Fruit fly (Drosophila melanogaster) whole organism, embryonic: ENCODE data around the gene Arpc4.
A peak's percentile ranks its signal among the peaks of the same experiment; 100 is the strongest.

ENCODE experiments used
- Bdp1 ChIP-seq: fragments of 200-800 bp; sonication (Bioruptor generic); optimal IDR thresholded peaks from 3 replicates; lab custom pipeline; 2016; ENCODE audit warnings: missing biosample characterization, missing genetic modification characterization
- Blimp-1 ChIP-seq: fragments of 200-800 bp; sonication (Bioruptor generic); optimal IDR thresholded peaks from 3 replicates; lab custom pipeline; 2018; ENCODE audit warnings: missing biosample characterization, missing genetic modification characterization, mild to moderate bottlenecking, moderate library complexity, missing genetic modification reagents
- CG1024 ChIP-seq: fragments of 200-800 bp; sonication (Bioruptor generic); IDR thresholded peaks from 2 replicates; pipeline ENCODE4 v1.3.6; 2022; ENCODE audit warnings: missing biosample characterization, missing genetic modification characterization
- CG10543 ChIP-seq: fragments of 200-800 bp; sonication (Bioruptor generic); optimal IDR thresholded peaks from 3 replicates; lab custom pipeline; 2017; ENCODE audit warnings: missing biosample characterization, mild to moderate bottlenecking, missing genetic modification characterization, moderate library complexity
- CG11695 ChIP-seq: fragments of 200-800 bp; sonication (Bioruptor generic); IDR thresholded peaks from 3 replicates; pipeline ENCODE4 v1.3.6; 2022; ENCODE audit warnings: missing biosample characterization, missing genetic modification characterization
- CG12104 ChIP-seq: fragments of 200-800 bp; sonication (Bioruptor generic); optimal IDR thresholded peaks from 3 replicates; lab custom pipeline; 2016; ENCODE audit warnings: missing biosample characterization, missing genetic modification characterization
- CG15514 ChIP-seq: fragments of 200-800 bp; sonication (Bioruptor generic); optimal IDR thresholded peaks from 3 replicates; lab custom pipeline; 2017; ENCODE audit warnings: missing biosample characterization, missing genetic modification characterization, mild to moderate bottlenecking, moderate library complexity, missing genetic modification reagents
- CG15601 ChIP-seq: fragments of 200-800 bp; sonication (Bioruptor generic); optimal IDR thresholded peaks from 3 replicates; lab custom pipeline; 2019; ENCODE audit warnings: missing biosample characterization, mild to moderate bottlenecking, missing genetic modification characterization, moderate library complexity
- CG30020 ChIP-seq: fragments of 200-800 bp; optimal IDR thresholded peaks from 2 replicates; lab custom pipeline; 2019; ENCODE audit warnings: missing biosample characterization, mild to moderate bottlenecking, missing genetic modification characterization, moderate library complexity
- CG31224 ChIP-seq: fragments of 200-800 bp; sonication (Bioruptor generic); IDR thresholded peaks from 2 replicates; pipeline ENCODE4 v1.3.6; 2022; ENCODE audit warnings: missing biosample characterization, missing genetic modification characterization
- CG43689 ChIP-seq: fragments of 200-800 bp; sonication (Bioruptor generic); IDR thresholded peaks from 2 replicates; pipeline ENCODE4 v1.3.6; 2022; ENCODE audit warnings: missing biosample characterization, missing genetic modification characterization
- CG5953 ChIP-seq: fragments of 200-800 bp; sonication (Bioruptor generic); IDR thresholded peaks from 2 replicates; pipeline ENCODE4 v1.3.6; 2022; ENCODE audit warnings: missing biosample characterization, missing genetic modification characterization
- CG6791 ChIP-seq: fragments of 200-800 bp; sonication (Bioruptor generic); IDR thresholded peaks from 3 replicates; pipeline ENCODE4 v1.3.6; 2022; ENCODE audit warnings: missing biosample characterization, missing genetic modification characterization; ENCODE audit not compliant: partially characterized antibody
- CG6813 ChIP-seq: fragments of 200-800 bp; sonication (Bioruptor generic); optimal IDR thresholded peaks from 2 replicates; lab custom pipeline; 2017; ENCODE audit warnings: missing biosample characterization, missing genetic modification characterization, mild to moderate bottlenecking, moderate library complexity, missing genetic modification reagents
- CG7928 ChIP-seq: fragments of 200-800 bp; sonication (Bioruptor generic); optimal IDR thresholded peaks from 2 replicates; lab custom pipeline; 2017; ENCODE audit warnings: missing biosample characterization, mild to moderate bottlenecking, missing genetic modification characterization
- CG7987 ChIP-seq: fragments of 200-800 bp; sonication (Bioruptor generic); optimal IDR thresholded peaks from 2 replicates; lab custom pipeline; 2018; ENCODE audit warnings: missing biosample characterization, mild to moderate bottlenecking, missing genetic modification characterization, moderate library complexity
- CG8290 ChIP-seq, 3 experiments: fragments of 200-800 bp; sonication (Bioruptor generic); optimal IDR thresholded peaks; 2 replicates each; lab custom pipeline; 2016 to 2019; ENCODE audit warnings: missing biosample characterization in 3 of 3, missing genetic modification characterization in 3 of 3, mild to moderate bottlenecking in 2 of 3, moderate library complexity in 1 of 3
- CoRest ChIP-seq: fragments of 200-800 bp; sonication (Bioruptor generic); optimal IDR thresholded peaks from 3 replicates; lab custom pipeline; 2018; ENCODE audit warnings: missing biosample characterization, mild to moderate bottlenecking, missing genetic modification characterization, moderate library complexity
- Dbx ChIP-seq: fragments of 200-800 bp; sonication (Bioruptor generic); IDR thresholded peaks from 3 replicates; pipeline ENCODE4 v1.3.6; 2022; ENCODE audit warnings: missing biosample characterization, missing genetic modification characterization
- Dip3 ChIP-seq: fragments of 200-800 bp; sonication (Bioruptor generic); optimal IDR thresholded peaks from 3 replicates; lab custom pipeline; 2016; ENCODE audit warnings: missing biosample characterization, missing genetic modification characterization
- HLH4C ChIP-seq: fragments of 200-800 bp; sonication (Bioruptor generic); IDR thresholded peaks from 3 replicates; pipeline ENCODE4 v1.3.6; 2022; ENCODE audit warnings: missing biosample characterization, missing genetic modification characterization; ENCODE audit not compliant: partially characterized antibody
- HmgD ChIP-seq: fragments of 200-800 bp; sonication (Bioruptor generic); optimal IDR thresholded peaks from 3 replicates; lab custom pipeline; 2016; ENCODE audit warnings: missing biosample characterization, missing genetic modification characterization
- HmgZ ChIP-seq: fragments of 200-800 bp; sonication (Bioruptor generic); optimal IDR thresholded peaks from 2 replicates; lab custom pipeline; 2018; ENCODE audit warnings: missing biosample characterization, mild to moderate bottlenecking, missing genetic modification characterization
- Rfx ChIP-seq: fragments of 200-800 bp; sonication (Bioruptor generic); IDR thresholded peaks from 2 replicates; pipeline ENCODE4 v1.3.6; 2022; ENCODE audit warnings: missing biosample characterization, missing genetic modification characterization
- Stat92E ChIP-seq, 3 experiments: fragments of >200 bp in 2 of 3; fragments of 200-800 bp in 1 of 3; sonication (Bioruptor generic) in 1 of 3; optimal IDR thresholded peaks; 2 replicates each; lab custom pipeline; 2017 to 2019; ENCODE audit warnings: missing biosample characterization in 3 of 3, missing genetic modification characterization in 3 of 3, mild to moderate bottlenecking in 1 of 3, moderate library complexity in 1 of 3
- Xrp1 ChIP-seq: fragments of 200-800 bp; sonication (Bioruptor generic); IDR thresholded peaks from 2 replicates; pipeline ENCODE4 v1.3.6; 2022; ENCODE audit warnings: missing biosample characterization, missing genetic modification characterization
- abd-A ChIP-seq: fragments of 200-800 bp; sonication (Bioruptor generic); optimal IDR thresholded peaks from 3 replicates; lab custom pipeline; 2019; ENCODE audit warnings: missing biosample characterization, mild to moderate bottlenecking, missing genetic modification characterization, moderate library complexity
- al ChIP-seq: fragments of 200-800 bp; sonication (Bioruptor generic); IDR thresholded peaks from 2 replicates; pipeline ENCODE4 v1.3.6; 2022; ENCODE audit warnings: missing biosample characterization, missing genetic modification characterization
- ara ChIP-seq: fragments of 200-800 bp; sonication (Bioruptor generic); IDR thresholded peaks from 2 replicates; pipeline ENCODE4 v1.3.6; 2022; ENCODE audit warnings: missing biosample characterization, missing genetic modification characterization
- cg ChIP-seq: fragments of 200-800 bp; sonication (Bioruptor generic); optimal IDR thresholded peaks from 3 replicates; lab custom pipeline; 2019; ENCODE audit warnings: missing biosample characterization, mild to moderate bottlenecking, missing genetic modification characterization, moderate library complexity
- ci ChIP-seq: fragments of 200-800 bp; sonication (Bioruptor generic); IDR thresholded peaks from 3 replicates; pipeline ENCODE4 v1.3.6; 2022; ENCODE audit warnings: missing biosample characterization, missing genetic modification characterization
- dpn ChIP-seq, 2 experiments: fragments of 200-800 bp; sonication (Bioruptor generic); optimal IDR thresholded peaks; 3 replicates each; lab custom pipeline; 2016; ENCODE audit warnings: missing biosample characterization in 2 of 2, missing genetic modification characterization in 2 of 2
- esg ChIP-seq: fragments of 200-800 bp; sonication (Bioruptor generic); conservative IDR thresholded peaks from 2 replicates; pipeline ENCODE4 v1.3.6; 2022; ENCODE audit warnings: missing biosample characterization, missing genetic modification characterization
- ftz-f1 ChIP-seq: fragments of 200-800 bp; sonication (Bioruptor generic); optimal IDR thresholded peaks from 2 replicates; lab custom pipeline; 2016; ENCODE audit warnings: missing biosample characterization, missing genetic modification characterization
- insv ChIP-seq, 2 experiments: fragments of 200-800 bp; sonication (Bioruptor generic); optimal IDR thresholded peaks; 3 replicates each; lab custom pipeline; 2016 to 2018; ENCODE audit warnings: missing biosample characterization in 2 of 2, missing genetic modification characterization in 2 of 2
- kni ChIP-seq: fragments of 200-800 bp; sonication (Bioruptor generic); optimal IDR thresholded peaks from 3 replicates; lab custom pipeline; 2017; ENCODE audit warnings: mild to moderate bottlenecking, missing biosample characterization, missing genetic modification reagents, missing genetic modification characterization
- lbe ChIP-seq: fragments of 200-800 bp; sonication (Bioruptor generic); optimal IDR thresholded peaks from 2 replicates; lab custom pipeline; 2016; ENCODE audit warnings: missing biosample characterization, mild to moderate bottlenecking, missing genetic modification characterization
- lola ChIP-seq, 3 experiments: fragments of >200 bp in 2 of 3; fragments of 200-800 bp in 1 of 3; sonication (Bioruptor generic) in 1 of 3; optimal IDR thresholded peaks; 2 replicates each; lab custom pipeline; 2017 to 2019; ENCODE audit warnings: missing biosample characterization in 3 of 3, missing genetic modification characterization in 3 of 3, mild to moderate bottlenecking in 1 of 3, moderate library complexity in 1 of 3
- luna ChIP-seq: fragments of 200-800 bp; sonication (Bioruptor generic); optimal IDR thresholded peaks from 2 replicates; lab custom pipeline; 2016; ENCODE audit warnings: missing biosample characterization, missing genetic modification characterization
- run ChIP-seq: fragments of 200-800 bp; sonication (Bioruptor generic); optimal IDR thresholded peaks from 3 replicates; lab custom pipeline; 2018; ENCODE audit warnings: missing biosample characterization, mild to moderate bottlenecking, missing genetic modification characterization
- schlank ChIP-seq: fragments of 200-800 bp; sonication (Bioruptor generic); optimal IDR thresholded peaks from 2 replicates; lab custom pipeline; 2018; ENCODE audit warnings: missing biosample characterization, mild to moderate bottlenecking, missing genetic modification characterization
- sens-2 ChIP-seq: fragments of 200-800 bp; sonication (Bioruptor generic); IDR thresholded peaks from 2 replicates; pipeline ENCODE4 v1.3.6; 2022; ENCODE audit warnings: missing biosample characterization, missing genetic modification characterization
- sim ChIP-seq: fragments of 200-800 bp; sonication (Bioruptor generic); IDR thresholded peaks from 2 replicates; pipeline ENCODE4 v1.3.6; 2022; ENCODE audit warnings: missing biosample characterization, missing genetic modification characterization
- slbo ChIP-seq: fragments of 200-800 bp; sonication (Bioruptor generic); IDR thresholded peaks from 2 replicates; pipeline ENCODE4 v1.3.6; 2022; ENCODE audit warnings: missing biosample characterization, missing genetic modification characterization
- stwl ChIP-seq: fragments of 200-800 bp; sonication (Bioruptor generic); optimal IDR thresholded peaks from 3 replicates; lab custom pipeline; 2018; ENCODE audit warnings: missing biosample characterization, mild to moderate bottlenecking, missing genetic modification characterization, moderate library complexity
- tup ChIP-seq: fragments of 200-800 bp; sonication (Bioruptor generic); optimal IDR thresholded peaks from 2 replicates; lab custom pipeline; 2016; ENCODE audit warnings: missing biosample characterization, mild to moderate bottlenecking, missing genetic modification characterization, moderate library complexity
- zen2 ChIP-seq: fragments of 200-800 bp; sonication (Bioruptor generic); IDR thresholded peaks from 3 replicates; pipeline ENCODE4 v1.3.6; 2022; ENCODE audit warnings: missing biosample characterization, missing genetic modification characterization; ENCODE audit not compliant: partially characterized antibody

Arpc4 gene

dm6 chr2L:6090786-6091716 is 33.9 kb upstream of the Arpc4 start, which contains the start of gene CG45075 (continued):
- TF ChIP-seq schlank (no peak), ftz-f1 (GFP tag; lab: Kevin White, UChicago) (no peak), CG43689 (no peak), Stat92E (GFP tag; optimal IDR thresholded peaks at IDR 0.05; lab: Kevin White, UChicago) (peak in 1 of 3 experiments; percentile 27), insv (GFP tag; optimal IDR thresholded peaks at IDR 0.05; lab: Kevin White, UChicago) (peak in 1 of 2 experiments; percentile 93), cg (peak; percentile 76), CG15601 (tag; lab: Kevin White, UChicago) (peak; percentile 30), sens-2 (GFP tag; lab: Robert Waterston, UW) (peak; percentile 49; the same call in 1 of the 2 replicates), CG11695 (no peak), abd-A (tag; lab: Kevin White, UChicago) (peak; percentile 1), ara (GFP tag; lab: Robert Waterston, UW) (peak; percentile 19; the same call in 1 of the 2 replicates), CG5953 (0 out of 2 replicates have a peak, but pooled peaks have one; percentile 24), HmgZ (tag; lab: Kevin White, UChicago) (peak; percentile 10), stwl (peak; percentile 32)

- no peak for TF ChIP-seq slbo (GFP tag; lab: Robert Waterston, UW)
- peak; percentile 65 for TF ChIP-seq kni (GFP tag; lab: Kevin White, UChicago)
- TF ChIP-seq CG10543 (GFP tag; lab: Kevin White, UChicago) = peak; percentile 12
- TF ChIP-seq zen2 (GFP tag; lab: Robert Waterston, UW) = no peak
- no peak for TF ChIP-seq CG6813
- TF ChIP-seq CG12104 (GFP tag; lab: Kevin White, UChicago) = no peak
- TF ChIP-seq run (tag; lab: Kevin White, UChicago) = no peak
- no peak for TF ChIP-seq CG6791 (GFP tag; lab: Robert Waterston, UW)
- no peak for TF ChIP-seq CoRest (tag; lab: Kevin White, UChicago)
- no peak for TF ChIP-seq CG7928
- no peak for TF ChIP-seq lola (GFP tag; optimal IDR thresholded peaks at IDR 0.05; lab: Kevin White, UChicago)
- TF ChIP-seq CG8290 (GFP tag; optimal IDR thresholded peaks at IDR 0.05; lab: Kevin White, UChicago) = no peak
- no peak for TF ChIP-seq CG8290 (tag; optimal IDR thresholded peaks at IDR 0.05; lab: Kevin White, UChicago)
- no peak for TF ChIP-seq Blimp-1 (GFP tag; lab: Kevin White, UChicago)
- no peak for TF ChIP-seq CG15514 (GFP tag; lab: Kevin White, UChicago)
- no peak for TF ChIP-seq esg (GFP tag; lab: Robert Waterston, UW)
- no peak for TF ChIP-seq luna
- no peak for TF ChIP-seq Xrp1 (GFP tag; lab: Robert Waterston, UW)
- no peak for TF ChIP-seq sim
- no peak for TF ChIP-seq al (GFP tag; lab: Robert Waterston, UW)
- TF ChIP-seq Bdp1 (GFP tag; lab: Kevin White, UChicago) = no peak
- no peak for TF ChIP-seq Rfx
- TF ChIP-seq CG1024 (GFP tag; lab: Robert Waterston, UW) = no peak
- no peak for TF ChIP-seq CG30020 (tag; lab: Kevin White, UChicago)
- no peak for TF ChIP-seq CG7987 (GFP tag; lab: Kevin White, UChicago)
- no peak for TF ChIP-seq tup (GFP tag; lab: Kevin White, UChicago)
- no peak for TF ChIP-seq Dbx
- no peak for TF ChIP-seq CG31224 (GFP tag; lab: Robert Waterston, UW)
- TF ChIP-seq ci (GFP tag; lab: Robert Waterston, UW) = peak; percentile 36; the same call in 1 of the 3 replicates
- TF ChIP-seq HmgD (GFP tag; lab: Kevin White, UChicago) = no peak
- no peak for TF ChIP-seq CG43689
- no peak for TF ChIP-seq lbe (GFP tag; lab: Kevin White, UChicago)
- TF ChIP-seq dpn (GFP tag; optimal IDR thresholded peaks at IDR 0.05; lab: Kevin White, UChicago) = no peak
- TF ChIP-seq HLH4C (GFP tag; lab: Robert Waterston, UW) = no peak
- TF ChIP-seq Dip3 (GFP tag; lab: Kevin White, UChicago) = no peak
Observed at dm6 chr2L:6092300-6092699, 32.6 kb upstream of the Arpc4 start.
